Fruit fly (Drosophila melanogaster) whole organism, embryonic: Measurements from ENCODE around the gene Gr89a.

ENCODE experiments used
- Ada2b ChIP-seq: fragments of 200-800 bp; sonication (Bioruptor generic); IDR thresholded peaks from 2 replicates; pipeline ENCODE4 v1.3.6; 2022; ENCODE audit warnings: missing biosample characterization, missing genetic modification characterization
- BtbVII ChIP-seq: fragments of 200-800 bp; sonication (Bioruptor generic); optimal IDR thresholded peaks from 3 replicates; lab custom pipeline; 2017; ENCODE audit warnings: missing biosample characterization, mild to moderate bottlenecking, missing genetic modification characterization
- CG10274 ChIP-seq: fragments of 200-800 bp; sonication (Bioruptor generic); optimal IDR thresholded peaks from 3 replicates; lab custom pipeline; 2017; ENCODE audit warnings: missing biosample characterization, mild to moderate bottlenecking, missing genetic modification characterization
- CG10462 ChIP-seq: fragments of 200-800 bp; sonication (Bioruptor generic); optimal IDR thresholded peaks from 2 replicates; lab custom pipeline; 2016; ENCODE audit warnings: missing biosample characterization, missing genetic modification characterization
- CG13296 ChIP-seq: fragments of 200-800 bp; sonication (Bioruptor generic); optimal IDR thresholded peaks from 3 replicates; lab custom pipeline; 2018; ENCODE audit warnings: missing biosample characterization, mild to moderate bottlenecking, missing genetic modification characterization
- CG13624 ChIP-seq: fragments of 200-800 bp; sonication (Bioruptor generic); optimal IDR thresholded peaks from 2 replicates; lab custom pipeline; 2016; ENCODE audit warnings: missing biosample characterization, missing genetic modification characterization
- CG14050 ChIP-seq: fragments of 200-800 bp; sonication (Bioruptor generic); IDR thresholded peaks from 3 replicates; pipeline ENCODE4 v1.3.6; 2022; ENCODE audit warnings: missing biosample characterization, missing genetic modification characterization
- CG14441 ChIP-seq: fragments of 200-800 bp; sonication (Bioruptor generic); IDR thresholded peaks from 2 replicates; pipeline ENCODE4 v1.3.6; 2022; ENCODE audit warnings: missing biosample characterization, missing genetic modification characterization
- CG15514 ChIP-seq: fragments of 200-800 bp; sonication (Bioruptor generic); optimal IDR thresholded peaks from 3 replicates; lab custom pipeline; 2017; ENCODE audit warnings: missing biosample characterization, missing genetic modification characterization, mild to moderate bottlenecking, moderate library complexity, missing genetic modification reagents
- CG15696 ChIP-seq: fragments of 200-800 bp; sonication (Bioruptor generic); optimal IDR thresholded peaks from 2 replicates; lab custom pipeline; 2019; ENCODE audit warnings: missing biosample characterization, mild to moderate bottlenecking, missing genetic modification characterization, moderate library complexity
- CG17612 ChIP-seq: fragments of 200-800 bp; sonication (Bioruptor generic); IDR thresholded peaks from 2 replicates; pipeline ENCODE4 v1.3.6; 2022; ENCODE audit warnings: missing biosample characterization, missing genetic modification characterization
- CG17802 ChIP-seq: fragments of 200-800 bp; sonication (Bioruptor generic); optimal IDR thresholded peaks from 2 replicates; lab custom pipeline; 2018; ENCODE audit warnings: missing biosample characterization, mild to moderate bottlenecking, missing genetic modification characterization, moderate library complexity
- CG1832 ChIP-seq: fragments of 200-800 bp; sonication (Bioruptor generic); optimal IDR thresholded peaks from 2 replicates; lab custom pipeline; 2017; ENCODE audit warnings: missing biosample characterization, mild to moderate bottlenecking, missing genetic modification characterization, inconsistent platforms
- CG18764 ChIP-seq: fragments of 200-800 bp; sonication (Bioruptor generic); optimal IDR thresholded peaks from 3 replicates; lab custom pipeline; 2016; ENCODE audit warnings: missing biosample characterization, missing genetic modification characterization
- CG31388 ChIP-seq: fragments of 200-800 bp; sonication (Bioruptor generic); optimal IDR thresholded peaks from 2 replicates; lab custom pipeline; 2016; ENCODE audit warnings: missing biosample characterization, missing genetic modification characterization
- CG3726 ChIP-seq: fragments of 200-800 bp; sonication (Bioruptor generic); IDR thresholded peaks from 3 replicates; pipeline ENCODE4, ENCODE4 v1.3.6; 2022; ENCODE audit warnings: missing biosample characterization, missing genetic modification characterization
- CG3995 ChIP-seq: fragments of 200-800 bp; sonication (Bioruptor generic); optimal IDR thresholded peaks from 3 replicates; lab custom pipeline; 2016; ENCODE audit warnings: missing biosample characterization, missing genetic modification characterization
- CG42726 ChIP-seq: fragments of 200-800 bp; sonication (Bioruptor generic); IDR thresholded peaks from 2 replicates; pipeline ENCODE4 v1.3.6; 2022; ENCODE audit warnings: missing biosample characterization, missing genetic modification characterization; ENCODE audit not compliant: partially characterized antibody
- CG4360 ChIP-seq: fragments of 200-800 bp; sonication (Bioruptor generic); IDR thresholded peaks from 2 replicates; pipeline ENCODE4 v1.3.6; 2022; ENCODE audit warnings: missing biosample characterization, missing genetic modification characterization
- CG4424 ChIP-seq: fragments of 200-800 bp; sonication (Bioruptor generic); optimal IDR thresholded peaks from 3 replicates; lab custom pipeline; 2016; ENCODE audit warnings: missing biosample characterization, missing genetic modification characterization
- CG6254 ChIP-seq: fragments of 200-800 bp; sonication (Bioruptor generic); optimal IDR thresholded peaks from 3 replicates; lab custom pipeline; 2017; ENCODE audit warnings: mild to moderate bottlenecking, missing biosample characterization, missing genetic modification reagents, missing genetic modification characterization
- D ChIP-seq, 2 experiments: fragments of 200-800 bp in 1 of 2; fragments of >200 bp in 1 of 2; sonication (Bioruptor generic) in 1 of 2; optimal IDR thresholded peaks; 2 replicates in 1 of 2; 3 replicates in 1 of 2; lab custom pipeline; 2017; ENCODE audit warnings: mild to moderate bottlenecking in 1 of 2, missing biosample characterization in 1 of 2, missing genetic modification characterization in 1 of 2, missing genetic modification reagents in 1 of 2
- HmgZ ChIP-seq: fragments of 200-800 bp; sonication (Bioruptor generic); optimal IDR thresholded peaks from 2 replicates; lab custom pipeline; 2018; ENCODE audit warnings: missing biosample characterization, mild to moderate bottlenecking, missing genetic modification characterization
- Jarid2 ChIP-seq: fragments of 200-800 bp; sonication (Bioruptor generic); optimal IDR thresholded peaks from 3 replicates; lab custom pipeline; 2017; ENCODE audit warnings: mild to moderate bottlenecking, missing biosample characterization, missing genetic modification reagents, missing genetic modification characterization
- MTF-1 ChIP-seq: fragments of 200-800 bp; sonication (Bioruptor generic); optimal IDR thresholded peaks from 2 replicates; lab custom pipeline; 2018; ENCODE audit warnings: missing biosample characterization, mild to moderate bottlenecking, missing genetic modification characterization, borderline replicate concordance
- Sox100B ChIP-seq: fragments of 200-800 bp; sonication (Bioruptor generic); optimal IDR thresholded peaks from 3 replicates; lab custom pipeline; 2018; ENCODE audit warnings: missing biosample characterization, mild to moderate bottlenecking, missing genetic modification characterization
- Sry-δ ChIP-seq: fragments of 200-800 bp; sonication (Bioruptor generic); optimal IDR thresholded peaks from 2 replicates; lab custom pipeline; 2016; ENCODE audit warnings: missing biosample characterization, missing genetic modification characterization
- esg ChIP-seq: fragments of 200-800 bp; sonication (Bioruptor generic); conservative IDR thresholded peaks from 2 replicates; pipeline ENCODE4 v1.3.6; 2022; ENCODE audit warnings: missing biosample characterization, missing genetic modification characterization
- exex ChIP-seq: fragments of 200-800 bp; sonication (Bioruptor generic); optimal IDR thresholded peaks from 4 replicates; lab custom pipeline; 2018; ENCODE audit warnings: missing biosample characterization, mild to moderate bottlenecking, missing genetic modification characterization, moderate library complexity
- gcm ChIP-seq: fragments of 200-800 bp; sonication (Bioruptor generic); optimal IDR thresholded peaks from 2 replicates; lab custom pipeline; 2019; ENCODE audit warnings: missing biosample characterization, mild to moderate bottlenecking, missing genetic modification characterization, moderate library complexity
- gem ChIP-seq: fragments of 200-800 bp; sonication (Bioruptor generic); optimal IDR thresholded peaks from 2 replicates; lab custom pipeline; 2019; ENCODE audit warnings: missing biosample characterization, mild to moderate bottlenecking, missing genetic modification characterization, moderate library complexity
- gsb ChIP-seq: fragments of 200-800 bp; sonication (Bioruptor generic); IDR thresholded peaks from 2 replicates; pipeline ENCODE4 v1.3.6; 2022; ENCODE audit warnings: missing biosample characterization, missing genetic modification characterization
- gsb-n ChIP-seq: fragments of 200-800 bp; sonication (Bioruptor generic); optimal IDR thresholded peaks from 3 replicates; lab custom pipeline; 2018; ENCODE audit warnings: missing biosample characterization, mild to moderate bottlenecking, missing genetic modification characterization
- hb ChIP-seq: fragments of 200-800 bp; sonication (Bioruptor generic); IDR thresholded peaks from 3 replicates; pipeline ENCODE4 v1.3.6; 2022; ENCODE audit warnings: missing biosample characterization, missing genetic modification characterization; ENCODE audit not compliant: partially characterized antibody
- jigr1 ChIP-seq: fragments of 200-800 bp; sonication (Bioruptor generic); IDR thresholded peaks from 3 replicates; pipeline ENCODE4 v1.3.6; 2022; ENCODE audit warnings: missing biosample characterization, missing genetic modification characterization
- lab ChIP-seq: fragments of 200-800 bp; sonication (Bioruptor generic); optimal IDR thresholded peaks from 3 replicates; lab custom pipeline; 2017; ENCODE audit warnings: missing biosample characterization, missing genetic modification characterization, mild to moderate bottlenecking, moderate library complexity, missing genetic modification reagents
- mam ChIP-seq: fragments of 200-800 bp; sonication (Bioruptor generic); optimal IDR thresholded peaks from 3 replicates; lab custom pipeline; 2016; ENCODE audit warnings: missing biosample characterization, missing genetic modification characterization
- oc ChIP-seq: fragments of 200-800 bp; sonication (Bioruptor generic); optimal IDR thresholded peaks from 2 replicates; lab custom pipeline; 2018; ENCODE audit warnings: missing biosample characterization, mild to moderate bottlenecking, missing genetic modification characterization, moderate library complexity
- otp ChIP-seq: fragments of 200-800 bp; sonication (Bioruptor generic); IDR thresholded peaks from 3 replicates; pipeline ENCODE4, ENCODE4 v1.3.6; 2022; ENCODE audit warnings: missing biosample characterization, missing genetic modification characterization
- peb ChIP-seq: fragments of 200-800 bp; sonication (Bioruptor generic); IDR thresholded peaks from 2 replicates; pipeline ENCODE4 v1.3.6; 2022; ENCODE audit warnings: missing biosample characterization, missing genetic modification characterization
- pzg ChIP-seq: fragments of 200-800 bp; sonication (Bioruptor generic); optimal IDR thresholded peaks from 3 replicates; lab custom pipeline; 2018; ENCODE audit warnings: missing biosample characterization, mild to moderate bottlenecking, missing genetic modification characterization, moderate library complexity
- ranshi ChIP-seq: fragments of 200-800 bp; sonication (Bioruptor generic); IDR thresholded peaks from 2 replicates; pipeline ENCODE4 v1.3.6; 2022; ENCODE audit warnings: missing biosample characterization, missing genetic modification characterization
- ro ChIP-seq: fragments of 200-800 bp; sonication (Bioruptor generic); IDR thresholded peaks from 2 replicates; pipeline ENCODE4 v1.3.6; 2022; ENCODE audit warnings: missing biosample characterization, missing genetic modification characterization
- tna ChIP-seq: fragments of 200-800 bp; sonication (Bioruptor generic); IDR thresholded peaks from 2 replicates; pipeline ENCODE4 v1.3.6; 2022; ENCODE audit warnings: missing biosample characterization, missing genetic modification characterization; ENCODE audit not compliant: partially characterized antibody
- vvl ChIP-seq: fragments of 200-800 bp; sonication (Bioruptor generic); IDR thresholded peaks from 2 replicates; pipeline ENCODE4 v1.3.6; 2022; ENCODE audit warnings: missing biosample characterization, missing genetic modification characterization
- zen ChIP-seq: fragments of 200-800 bp; sonication (Bioruptor generic); optimal IDR thresholded peaks from 3 replicates; lab custom pipeline; 2018; ENCODE audit warnings: missing biosample characterization, mild to moderate bottlenecking, missing genetic modification characterization, moderate library complexity
- zen2 ChIP-seq: fragments of 200-800 bp; sonication (Bioruptor generic); IDR thresholded peaks from 3 replicates; pipeline ENCODE4 v1.3.6; 2022; ENCODE audit warnings: missing biosample characterization, missing genetic modification characterization; ENCODE audit not compliant: partially characterized antibody
- zfh2 ChIP-seq: fragments of 200-800 bp; sonication (Bioruptor generic); optimal IDR thresholded peaks from 2 replicates; lab custom pipeline; 2016; ENCODE audit warnings: missing biosample characterization, missing genetic modification characterization

Gene Gr89a

dm6 chr3R:16469501-16470263, 29.1 kb downstream of the Gr89a start, which contains the start of the genes CG42232 and CSN5 (continued):
- no peak for TF ChIP-seq tna (GFP tag; lab: Robert Waterston, UW)
- TF ChIP-seq zen (tag; lab: Kevin White, UChicago) = peak; percentile 59
- no peak for TF ChIP-seq exex (tag; lab: Kevin White, UChicago)
- TF ChIP-seq oc = no peak
- no peak for TF ChIP-seq MTF-1 (GFP tag; lab: Kevin White, UChicago)
- TF ChIP-seq CG15696 (tag; lab: Kevin White, UChicago) = peak; percentile 60
- TF ChIP-seq esg (GFP tag; lab: Robert Waterston, UW) = no peak
- TF ChIP-seq otp (GFP tag; lab: Robert Waterston, UW) = no peak
- TF ChIP-seq Sry-δ = peak; percentile 66
- TF ChIP-seq gem (tag; lab: Kevin White, UChicago) = peak; percentile 81
- TF ChIP-seq HmgZ (tag; lab: Kevin White, UChicago) = peak; percentile 25
- no peak for TF ChIP-seq CG4360 (GFP tag; lab: Robert Waterston, UW)
- peak; percentile 43; the same call in 1 of the 2 replicates for TF ChIP-seq Ada2b (GFP tag; lab: Robert Waterston, UW)
- no peak for TF ChIP-seq CG42726
- TF ChIP-seq gsb (GFP tag; lab: Robert Waterston, UW) = no peak
- TF ChIP-seq CG14050 (GFP tag; lab: Robert Waterston, UW) = no peak
- no peak for TF ChIP-seq zen2 (GFP tag; lab: Robert Waterston, UW)
- no peak for TF ChIP-seq peb (GFP tag; lab: Robert Waterston, UW)
- peak; percentile 75 for TF ChIP-seq CG4424 (GFP tag; lab: Kevin White, UChicago)
- peak; percentile 71 for TF ChIP-seq vvl
- peak; percentile 45 for TF ChIP-seq CG10462 (GFP tag; lab: Kevin White, UChicago)
- no peak for TF ChIP-seq CG10274
- no peak for TF ChIP-seq Jarid2
- TF ChIP-seq D (optimal IDR thresholded peaks at IDR 0.05; lab: Kevin White, UChicago) = no peak
- no peak for TF ChIP-seq D (GFP tag; optimal IDR thresholded peaks at IDR 0.05; lab: Kevin White, UChicago)
- TF ChIP-seq mam = peak; percentile 69
- peak; percentile 39 for TF ChIP-seq CG31388 (GFP tag; lab: Kevin White, UChicago)
- no peak for TF ChIP-seq hb (GFP tag; lab: Robert Waterston, UW)
- no peak for TF ChIP-seq CG17612
- TF ChIP-seq CG14441 (GFP tag; lab: Robert Waterston, UW) = peak; percentile 39; the same call in 1 of the 2 replicates
- no peak for TF ChIP-seq CG1832 (GFP tag; lab: Kevin White, UChicago)
- no peak for TF ChIP-seq ro (GFP tag; lab: Robert Waterston, UW)
- peak; percentile 50 for TF ChIP-seq pzg (GFP tag; lab: Kevin White, UChicago)
- no peak for TF ChIP-seq gcm
- TF ChIP-seq gsb-n (tag; lab: Kevin White, UChicago) = no peak
- no peak for TF ChIP-seq Sox100B (GFP tag; lab: Kevin White, UChicago)
- TF ChIP-seq CG15514 (GFP tag; lab: Kevin White, UChicago) = peak; percentile 59
- TF ChIP-seq CG18764 (GFP tag; lab: Kevin White, UChicago) = peak; percentile 40
- TF ChIP-seq CG3726 = no peak
- TF ChIP-seq lab (GFP tag; lab: Kevin White, UChicago) = no peak
- TF ChIP-seq jigr1 (GFP tag; lab: Robert Waterston, UW) = no peak
- peak; percentile 21 for TF ChIP-seq CG6254
- TF ChIP-seq CG13296 (GFP tag; lab: Kevin White, UChicago) = no peak
- TF ChIP-seq CG13624 = no peak
- TF ChIP-seq BtbVII (GFP tag; lab: Kevin White, UChicago) = no peak
- peak; percentile 6 for TF ChIP-seq CG17802
- TF ChIP-seq CG3995 (GFP tag; lab: Kevin White, UChicago) = peak; percentile 45
- TF ChIP-seq zfh2 (GFP tag; lab: Kevin White, UChicago) = peak; percentile 44
- TF ChIP-seq ranshi (GFP tag; lab: Robert Waterston, UW) = no peak
